Fruit fly (Drosophila melanogaster) whole organism, embryonic: Measurements from ENCODE around the gene slam.

ENCODE experiments used
- Abd-B ChIP-seq: fragments of 200-800 bp; sonication (Bioruptor generic); optimal IDR thresholded peaks from 2 replicates; lab custom pipeline; 2018; ENCODE audit warnings: missing biosample characterization, mild to moderate bottlenecking, missing genetic modification characterization, moderate library complexity
- CG10267 ChIP-seq: fragments of 200-800 bp; sonication (Bioruptor generic); optimal IDR thresholded peaks from 2 replicates; lab custom pipeline; 2018; ENCODE audit warnings: missing biosample characterization, mild to moderate bottlenecking, missing genetic modification characterization, moderate library complexity
- CG10543 ChIP-seq: fragments of 200-800 bp; sonication (Bioruptor generic); optimal IDR thresholded peaks from 3 replicates; lab custom pipeline; 2017; ENCODE audit warnings: missing biosample characterization, mild to moderate bottlenecking, missing genetic modification characterization, moderate library complexity
- CG12659 ChIP-seq: fragments of 200-800 bp; sonication (Bioruptor generic); optimal IDR thresholded peaks from 3 replicates; lab custom pipeline; 2017; ENCODE audit warnings: mild to moderate bottlenecking, missing biosample characterization, missing genetic modification reagents, missing genetic modification characterization
- CG16863 ChIP-seq: fragments of 200-800 bp; sonication (Bioruptor generic); optimal IDR thresholded peaks from 3 replicates; lab custom pipeline; 2016; ENCODE audit warnings: missing biosample characterization, missing genetic modification characterization
- CG17186 ChIP-seq: fragments of 200-800 bp; sonication (Bioruptor generic); optimal IDR thresholded peaks from 3 replicates; lab custom pipeline; 2017; ENCODE audit warnings: missing biosample characterization, missing genetic modification reagents, missing genetic modification characterization
- CG17361 ChIP-seq: fragments of 200-800 bp; sonication (Bioruptor generic); IDR thresholded peaks from 3 replicates; pipeline ENCODE4 v1.3.6; 2022; ENCODE audit warnings: missing biosample characterization, missing genetic modification characterization
- CG18599 ChIP-seq: fragments of 200-800 bp; sonication (Bioruptor generic); optimal IDR thresholded peaks from 3 replicates; lab custom pipeline; 2017; ENCODE audit warnings: missing biosample characterization, missing genetic modification characterization, mild to moderate bottlenecking, moderate library complexity, missing genetic modification reagents
- CG2712 ChIP-seq: fragments of 200-800 bp; optimal IDR thresholded peaks from 3 replicates; lab custom pipeline; 2019; ENCODE audit warnings: missing biosample characterization, mild to moderate bottlenecking, missing genetic modification characterization, moderate library complexity
- CG31224 ChIP-seq: fragments of 200-800 bp; sonication (Bioruptor generic); IDR thresholded peaks from 2 replicates; pipeline ENCODE4 v1.3.6; 2022; ENCODE audit warnings: missing biosample characterization, missing genetic modification characterization
- CG34422 ChIP-seq: fragments of 200-800 bp; sonication (Bioruptor generic); IDR thresholded peaks from 3 replicates; pipeline ENCODE4 v1.3.6; 2022; ENCODE audit warnings: missing biosample characterization, missing genetic modification characterization
- CG3847 ChIP-seq: fragments of 200-800 bp; sonication (Bioruptor generic); IDR thresholded peaks from 2 replicates; pipeline ENCODE4 v1.3.6; 2022; ENCODE audit warnings: missing biosample characterization, missing genetic modification characterization
- CG4707 ChIP-seq: fragments of 200-800 bp; sonication (Bioruptor generic); optimal IDR thresholded peaks from 2 replicates; lab custom pipeline; 2018; ENCODE audit warnings: missing biosample characterization, mild to moderate bottlenecking, missing genetic modification characterization, moderate library complexity
- CG6175 ChIP-seq: fragments of 200-800 bp; sonication (Bioruptor generic); IDR thresholded peaks from 3 replicates; pipeline ENCODE4 v1.3.6; 2022; ENCODE audit warnings: missing biosample characterization, missing genetic modification characterization
- CG8765 ChIP-seq: fragments of 200-800 bp; sonication (Bioruptor generic); IDR thresholded peaks from 2 replicates; pipeline ENCODE4 v1.3.6; 2022; ENCODE audit warnings: missing biosample characterization, missing genetic modification characterization
- CG9797 ChIP-seq: fragments of 200-800 bp; sonication (Bioruptor generic); optimal IDR thresholded peaks from 3 replicates; lab custom pipeline; 2018; ENCODE audit warnings: missing biosample characterization, mild to moderate bottlenecking, missing genetic modification characterization
- D19B ChIP-seq: fragments of 200-800 bp; sonication (Bioruptor generic); optimal IDR thresholded peaks from 2 replicates; lab custom pipeline; 2017; ENCODE audit warnings: missing biosample characterization, mild to moderate bottlenecking, missing genetic modification characterization
- Dad ChIP-seq: fragments of 200-800 bp; sonication (Bioruptor generic); optimal IDR thresholded peaks from 3 replicates; lab custom pipeline; 2016; ENCODE audit warnings: missing biosample characterization, missing genetic modification characterization
- Dp ChIP-seq: fragments of 200-800 bp; sonication (Bioruptor generic); optimal IDR thresholded peaks from 2 replicates; lab custom pipeline; 2018; ENCODE audit warnings: missing biosample characterization, mild to moderate bottlenecking, missing genetic modification characterization, moderate library complexity
- Elba2 ChIP-seq: fragments of 200-800 bp; sonication (Bioruptor generic); optimal IDR thresholded peaks from 3 replicates; lab custom pipeline; 2016; ENCODE audit warnings: missing biosample characterization, missing genetic modification characterization
- Fer1 ChIP-seq: fragments of 200-800 bp; sonication (Bioruptor generic); optimal IDR thresholded peaks from 2 replicates; lab custom pipeline; 2017; ENCODE audit warnings: missing biosample characterization, mild to moderate bottlenecking, missing genetic modification characterization
- Hey ChIP-seq: fragments of 200-800 bp; sonication (Bioruptor generic); optimal IDR thresholded peaks from 3 replicates; lab custom pipeline; 2018; ENCODE audit warnings: missing biosample characterization, mild to moderate bottlenecking, missing genetic modification characterization
- Hmr ChIP-seq: fragments of 200-800 bp; sonication (Bioruptor generic); optimal IDR thresholded peaks from 3 replicates; lab custom pipeline; 2017; ENCODE audit warnings: mild to moderate bottlenecking, missing biosample characterization, missing genetic modification reagents, missing genetic modification characterization
- MBD-R2 ChIP-seq: fragments of 200-800 bp; sonication (Bioruptor generic); IDR thresholded peaks from 2 replicates; pipeline ENCODE4 v1.3.6; 2022; ENCODE audit warnings: missing biosample characterization, missing genetic modification characterization
- MESR4 ChIP-seq: fragments of 200-800 bp; sonication (Bioruptor generic); optimal IDR thresholded peaks from 2 replicates; lab custom pipeline; 2018; ENCODE audit warnings: missing biosample characterization, mild to moderate bottlenecking, missing genetic modification characterization, moderate library complexity
- Max ChIP-seq: fragments of 200-800 bp; sonication (Bioruptor generic); optimal IDR thresholded peaks from 2 replicates; lab custom pipeline; 2016; ENCODE audit warnings: missing biosample characterization, mild to moderate bottlenecking, missing genetic modification characterization
- Med ChIP-seq: fragments of 200-800 bp; sonication (Bioruptor generic); peaks from one replicate; lab custom pipeline; 2016; ENCODE audit warnings: missing biosample characterization, missing genetic modification characterization, mild to moderate bottlenecking, inconsistent platforms, moderate library complexity
- Opbp ChIP-seq: fragments of 200-800 bp; sonication (Bioruptor generic); IDR thresholded peaks from 3 replicates; pipeline ENCODE4 v1.3.6; 2022; ENCODE audit warnings: missing biosample characterization, missing genetic modification characterization; ENCODE audit not compliant: partially characterized antibody
- Six4 ChIP-seq: fragments of 200-800 bp; sonication (Bioruptor generic); optimal IDR thresholded peaks from 2 replicates; lab custom pipeline; 2016; ENCODE audit warnings: missing biosample characterization, missing genetic modification characterization
- Taf1 ChIP-seq: fragments of 200-800 bp; sonication (Bioruptor generic); IDR thresholded peaks from 2 replicates; pipeline ENCODE4 v1.3.6; 2022; ENCODE audit warnings: missing biosample characterization, missing genetic modification characterization
- ab ChIP-seq: fragments of 200-800 bp; sonication (Bioruptor generic); optimal IDR thresholded peaks from 2 replicates; lab custom pipeline; 2016; ENCODE audit warnings: missing biosample characterization, missing genetic modification characterization
- amos ChIP-seq: fragments of 200-800 bp; sonication (Bioruptor generic); IDR thresholded peaks from 2 replicates; pipeline ENCODE4 v1.3.6; 2022; ENCODE audit warnings: missing biosample characterization, missing genetic modification characterization; ENCODE audit not compliant: partially characterized antibody
- bowl ChIP-seq: fragments of 200-800 bp; sonication (Bioruptor generic); IDR thresholded peaks from 2 replicates; pipeline ENCODE4 v1.3.6; 2022; ENCODE audit warnings: missing biosample characterization, missing genetic modification characterization
- cwo ChIP-seq: fragments of 200-800 bp; sonication (Bioruptor generic); optimal IDR thresholded peaks from 3 replicates; lab custom pipeline; 2017; ENCODE audit warnings: missing biosample characterization, missing genetic modification characterization, mild to moderate bottlenecking, moderate library complexity, missing genetic modification reagents
- dati ChIP-seq: fragments of 200-800 bp; sonication (Bioruptor generic); IDR thresholded peaks from 2 replicates; pipeline ENCODE4 v1.3.6; 2022; ENCODE audit warnings: missing biosample characterization, missing genetic modification characterization
- gfzf ChIP-seq: fragments of 200-800 bp; sonication (Bioruptor generic); optimal IDR thresholded peaks from 2 replicates; lab custom pipeline; 2016; ENCODE audit warnings: missing biosample characterization, mild to moderate bottlenecking, missing genetic modification characterization, moderate library complexity
- grau ChIP-seq: fragments of 200-800 bp; optimal IDR thresholded peaks from 3 replicates; lab custom pipeline; 2019; ENCODE audit warnings: missing biosample characterization, mild to moderate bottlenecking, missing genetic modification characterization, moderate library complexity
- grn ChIP-seq: fragments of 200-800 bp; sonication (Bioruptor generic); optimal IDR thresholded peaks from 3 replicates; lab custom pipeline; 2017; ENCODE audit warnings: missing biosample characterization, missing genetic modification characterization
- kah ChIP-seq: fragments of 200-800 bp; sonication (Bioruptor generic); optimal IDR thresholded peaks from 2 replicates; lab custom pipeline; 2018; ENCODE audit warnings: missing biosample characterization, mild to moderate bottlenecking, missing genetic modification characterization
- ken ChIP-seq: fragments of 200-800 bp; sonication (Bioruptor generic); IDR thresholded peaks from 3 replicates; pipeline ENCODE4 v1.3.6; 2022; ENCODE audit warnings: missing biosample characterization, missing genetic modification characterization
- oc ChIP-seq: fragments of 200-800 bp; sonication (Bioruptor generic); optimal IDR thresholded peaks from 2 replicates; lab custom pipeline; 2018; ENCODE audit warnings: missing biosample characterization, mild to moderate bottlenecking, missing genetic modification characterization, moderate library complexity
- pho ChIP-seq: fragments of 200-800 bp; sonication (Bioruptor generic); optimal IDR thresholded peaks from 2 replicates; lab custom pipeline; 2016; ENCODE audit warnings: missing biosample characterization, missing genetic modification characterization
- phol ChIP-seq: fragments of 200-800 bp; sonication (Bioruptor generic); optimal IDR thresholded peaks from 3 replicates; lab custom pipeline; 2018; ENCODE audit warnings: missing biosample characterization, mild to moderate bottlenecking, missing genetic modification characterization, moderate library complexity
- ranshi ChIP-seq: fragments of 200-800 bp; sonication (Bioruptor generic); IDR thresholded peaks from 2 replicates; pipeline ENCODE4 v1.3.6; 2022; ENCODE audit warnings: missing biosample characterization, missing genetic modification characterization
- schlank ChIP-seq: fragments of 200-800 bp; sonication (Bioruptor generic); optimal IDR thresholded peaks from 2 replicates; lab custom pipeline; 2018; ENCODE audit warnings: missing biosample characterization, mild to moderate bottlenecking, missing genetic modification characterization
- sima ChIP-seq: fragments of 200-800 bp; sonication (Bioruptor generic); optimal IDR thresholded peaks from 2 replicates; lab custom pipeline; 2016; ENCODE audit warnings: missing biosample characterization, missing genetic modification characterization
- trem ChIP-seq: fragments of 200-800 bp; optimal IDR thresholded peaks from 3 replicates; lab custom pipeline; 2019; ENCODE audit warnings: missing biosample characterization, mild to moderate bottlenecking, missing genetic modification characterization, moderate library complexity
- vvl ChIP-seq: fragments of 200-800 bp; sonication (Bioruptor generic); IDR thresholded peaks from 2 replicates; pipeline ENCODE4 v1.3.6; 2022; ENCODE audit warnings: missing biosample characterization, missing genetic modification characterization

slam gene

DNA sequence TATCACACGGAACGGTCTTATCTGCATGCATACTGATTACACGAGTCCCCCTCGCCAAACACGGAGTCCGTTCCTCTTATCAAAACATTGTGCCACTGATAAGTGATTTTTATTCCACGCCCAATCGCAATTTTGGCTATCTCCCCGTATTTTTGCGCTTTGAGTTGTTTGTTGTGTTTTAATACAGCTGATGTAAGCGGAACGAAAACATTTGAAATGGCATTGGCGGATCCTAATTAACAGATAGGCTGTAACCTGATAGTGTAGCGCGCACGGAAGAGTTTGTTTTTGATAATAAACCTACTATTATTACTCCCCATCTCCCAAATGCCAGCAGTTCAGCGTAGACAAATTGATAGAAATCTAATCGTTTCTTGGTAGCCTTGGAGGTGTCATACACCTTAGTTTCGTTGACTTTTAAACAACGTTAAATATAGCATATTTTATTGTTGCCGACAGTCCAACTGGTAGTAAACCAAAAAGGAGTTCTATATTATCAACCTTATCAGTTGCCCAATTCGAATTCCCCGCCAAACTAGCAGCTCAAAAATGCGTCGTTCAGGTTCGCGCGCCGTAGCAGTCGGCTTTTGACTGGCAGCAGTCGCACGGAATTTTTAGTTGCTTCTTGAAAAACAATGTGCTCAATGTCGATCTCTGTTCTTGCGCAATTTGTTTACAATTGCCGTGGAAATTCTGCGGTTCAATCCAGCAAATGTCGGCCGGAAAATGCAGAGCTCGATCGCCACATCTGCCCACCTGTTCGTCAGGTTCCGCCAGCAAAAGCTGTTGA lies 28.9 kb upstream of the slam start (continued):
- TF ChIP-seq kah (peak; percentile 57), CG17186 (GFP tag; lab: Kevin White, UChicago) (peak; percentile 77), Med (peak; percentile 86), CG34422 (GFP tag; lab: Robert Waterston, UW) (peak; percentile 81), Dad (no peak), Taf1 (GFP tag; lab: Robert Waterston, UW) (no peak), MESR4 (GFP tag; lab: Kevin White, UChicago) (peak; percentile 43), ranshi (GFP tag; lab: Robert Waterston, UW) (peak; percentile 47; the same call in 1 of the 2 replicates), CG17361 (GFP tag; lab: Robert Waterston, UW) (no peak), grau (peak; percentile 1), dati (GFP tag; lab: Robert Waterston, UW) (no peak), CG12659 (GFP tag; lab: Kevin White, UChicago) (peak; percentile 2), phol (tag; lab: Kevin White, UChicago) (peak; percentile 17), CG9797 (peak; percentile 44), Abd-B (GFP tag; lab: Kevin White, UChicago) (peak; percentile 30), Fer1 (peak; percentile 20), ab (GFP tag; lab: Kevin White, UChicago) (no peak), gfzf (GFP tag; lab: Kevin White, UChicago) (peak; percentile 92), CG31224 (no peak), trem (tag; lab: Kevin White, UChicago) (peak; percentile 16), CG8765 (GFP tag; lab: Robert Waterston, UW) (0 out of 2 replicates have a peak, but pooled peaks have one; percentile 16), cwo (GFP tag; lab: Kevin White, UChicago) (peak; percentile 47), CG10267 (tag; lab: Kevin White, UChicago) (peak; percentile 23), sima (GFP tag; lab: Kevin White, UChicago) (no peak), Hey (tag; lab: Kevin White, UChicago) (peak; percentile 60), pho (no peak), CG4707 (no peak), amos (GFP tag; lab: Robert Waterston, UW) (peak; percentile 44; the same call in 1 of the 2 replicates), oc (no peak), CG18599 (peak; percentile 43), CG2712 (tag; lab: Kevin White, UChicago) (peak; percentile 17), MBD-R2 (GFP tag; lab: Robert Waterston, UW) (peak; percentile 73), CG16863 (GFP tag; lab: Kevin White, UChicago) (no peak), grn (peak; percentile 90), bowl (GFP tag; lab: Robert Waterston, UW) (0 out of 2 replicates have a peak, but pooled peaks have one; percentile 12), Six4 (GFP tag; lab: Kevin White, UChicago) (no peak), Dp (GFP tag; lab: Kevin White, UChicago) (peak; percentile 95), schlank (tag; lab: Kevin White, UChicago) (no peak), D19B (peak; percentile 15), Elba2 (peak; percentile 85), CG6175 (GFP tag; lab: Robert Waterston, UW) (0 out of 3 replicates have a peak, but pooled peaks have one; percentile 43), CG3847 (GFP tag; lab: Robert Waterston, UW) (peak; percentile 44), Opbp (peak; percentile 65; the same call in 2 of the 3 replicates), CG10543 (GFP tag; lab: Kevin White, UChicago) (peak; percentile 60), Max (GFP tag; lab: Kevin White, UChicago) (peak; percentile 73), vvl (GFP tag; lab: Robert Waterston, UW) (peak; percentile 68), ken (GFP tag; lab: Robert Waterston, UW) (0 out of 3 replicates have a peak, but pooled peaks have one; percentile 19), Hmr (GFP tag; lab: Kevin White, UChicago) (peak; percentile 2)
